Worm (Caenorhabditis elegans): Measurements from ENCODE around the gene T25D1.1.

- TF ChIP-seq dao-5 (tag; optimal IDR thresholded peaks at IDR 0.05) = no peak
- TF ChIP-seq W03F9.2 (tag; optimal IDR thresholded peaks at IDR 0.05) = no peak
Observed at ce11 chrX:16484043-16484442, 35.6 kb upstream of the T25D1.1 start.
